Worm (Caenorhabditis elegans) whole organism, late embryonic: ENCODE results near the gene ZK1240.1.

ENCODE experiments used
- K02D7.2 ChIP-seq: sonication (generic microtip); optimal IDR thresholded peaks from 2 replicates; lab custom pipeline; 2017; ENCODE audit warnings: mild to moderate bottlenecking, missing genetic modification characterization, missing compliant biosample characterization
- Y22D7AL.16 ChIP-seq: sonication (generic microtip); optimal IDR thresholded peaks from 2 replicates; lab custom pipeline; 2016; ENCODE audit warnings: missing genetic modification characterization, missing compliant biosample characterization
- ceh-30 ChIP-seq: fragments of 150-350 bp; optimal IDR thresholded peaks from 2 replicates; lab custom pipeline; 2014; ENCODE audit warnings: missing biosample characterization, missing genetic modification characterization
- dmd-4 ChIP-seq: sonication (generic microtip); optimal IDR thresholded peaks from 2 replicates; lab custom pipeline; 2016; ENCODE audit warnings: borderline replicate concordance, missing genetic modification characterization, missing compliant biosample characterization
- elt-4 ChIP-seq: sonication (generic microtip); optimal IDR thresholded peaks from 2 replicates; lab custom pipeline; 2016; ENCODE audit warnings: missing genetic modification characterization, missing compliant biosample characterization
- fkh-10 ChIP-seq: fragments of 150-350 bp; optimal IDR thresholded peaks from 2 replicates; lab custom pipeline; 2014; ENCODE audit warnings: missing biosample characterization, missing genetic modification reagents, missing genetic modification characterization
- hlh-8 ChIP-seq: sonication (generic microtip); optimal IDR thresholded peaks from 2 replicates; lab custom pipeline; 2016; ENCODE audit warnings: missing genotype, missing genetic modification characterization, missing compliant biosample characterization
- nhr-11 ChIP-seq: fragments of 150-350 bp; optimal IDR thresholded peaks from 2 replicates; lab custom pipeline; 2014; ENCODE audit warnings: missing biosample characterization, missing genetic modification characterization
- sdc-2 ChIP-seq: sonication (generic microtip); optimal IDR thresholded peaks from 2 replicates; lab custom pipeline; 2016; ENCODE audit warnings: missing genotype, missing genetic modification characterization, missing compliant biosample characterization
- unc-55 ChIP-seq: sonication (generic microtip); optimal IDR thresholded peaks from 2 replicates; lab custom pipeline; 2017; ENCODE audit warnings: missing biosample characterization, missing genetic modification reagents, missing genetic modification characterization

DNA sequence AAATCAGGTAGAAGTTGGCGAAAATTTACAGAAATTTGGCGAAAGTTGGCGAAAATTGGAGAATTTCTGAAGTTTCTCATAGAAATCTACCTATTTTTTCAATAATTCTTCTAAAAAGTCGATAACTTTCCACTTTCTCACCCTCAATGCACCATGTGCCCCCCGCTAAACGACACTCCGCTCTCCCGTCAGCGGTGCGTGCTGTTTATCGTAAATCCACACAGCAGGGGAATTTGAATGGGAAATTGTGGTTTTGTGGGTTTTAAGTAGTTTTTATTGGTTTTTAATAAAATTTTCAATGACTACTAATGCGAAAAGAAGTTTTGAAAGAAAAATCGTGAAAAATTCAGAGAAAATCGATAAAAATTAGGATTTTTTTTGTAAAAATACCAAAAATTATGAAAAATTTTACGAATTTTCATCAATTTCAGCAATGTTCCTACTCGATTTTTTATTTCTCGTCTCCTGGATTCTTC is 12.8 kb downstream of the ZK1240.1 start, which contains the start of gene F43C11.6:
- TF ChIP-seq ceh-30 (tag; lab: Kevin White, UChicago) (no peak), K02D7.2 (tag; lab: Kevin White, UChicago) (no peak), hlh-8 (no peak), nhr-11 (no peak), sdc-2 (tag; lab: Kevin White, UChicago) (no peak), unc-55 (GFP tag; lab: Kevin White, UChicago) (no peak), fkh-10 (GFP tag; lab: Kevin White, UChicago) (no peak), elt-4 (tag; lab: Kevin White, UChicago) (no peak), dmd-4 (tag; lab: Kevin White, UChicago) (no peak), Y22D7AL.16 (no peak)
